Worm (Caenorhabditis elegans): ENCODE measurements around the gene C43G2.3.
"Not testable (repeated sequence)": the region's sequence is repeated elsewhere in the genome, so short reads cannot be mapped to it uniquely, and the experiment has no call there.

DNA sequence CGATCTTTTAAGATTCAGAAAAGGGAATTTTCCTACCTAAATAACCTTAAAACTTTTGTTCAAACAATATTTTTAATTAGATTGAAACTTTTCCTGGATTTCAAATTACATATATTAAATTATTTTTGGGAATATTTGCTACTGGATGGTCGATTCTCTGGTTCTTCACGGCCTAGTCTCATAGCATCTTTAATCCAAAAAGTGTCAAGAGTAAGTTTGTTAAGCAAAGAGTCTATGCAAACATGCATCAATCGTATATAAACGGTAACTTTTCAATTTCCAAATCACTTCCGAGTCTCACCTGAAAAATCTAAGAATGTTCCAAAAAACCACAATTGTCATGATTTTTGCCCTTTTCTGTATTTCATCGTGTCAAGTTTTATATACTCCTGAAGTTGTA lies 19.9 kb downstream of the C43G2.3 start, which contains the start of gene nspb-4:
- not testable (repeated sequence) for TF ChIP-seq ztf-23 (GFP tag; IDR thresholded peaks at IDR 0.05); ref-1 (GFP tag; conservative IDR thresholded peaks at IDR 0.05); flt-1 (GFP tag; IDR thresholded peaks at IDR 0.05)

Measured in whole organism, midembryonic.